Worm (Caenorhabditis elegans): Measurements from ENCODE around the gene F18A1.1.

DNA sequence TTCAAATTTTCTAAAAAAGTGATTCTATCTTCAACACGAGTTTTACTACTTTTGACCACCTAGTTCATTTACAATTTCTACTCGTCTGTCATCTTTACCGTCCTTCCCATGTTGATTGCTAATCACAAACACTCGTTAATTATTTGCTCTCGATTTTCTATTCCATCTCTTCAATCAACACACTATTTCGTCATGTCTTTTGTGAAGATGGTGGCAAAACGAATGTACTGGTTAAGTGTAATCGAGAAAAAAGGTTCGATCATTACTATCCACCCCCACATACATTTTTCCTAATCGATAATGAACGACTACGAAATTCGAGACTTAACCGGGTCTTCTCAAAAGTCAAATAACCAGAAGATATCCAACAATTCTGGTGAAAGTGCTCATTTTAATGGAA lies 39.9 kb downstream of the F18A1.1 start, which contains the start of gene cpna-2:
- no peak for TF ChIP-seq him-1 (tag; optimal IDR thresholded peaks at IDR 0.05)
- no peak for TF ChIP-seq W03F9.2 (tag; optimal IDR thresholded peaks at IDR 0.05)
- no peak for TF ChIP-seq dao-5 (tag; optimal IDR thresholded peaks at IDR 0.05)
